Fruit fly (Drosophila melanogaster) whole organism, pupa: ENCODE results near the gene Ugt35A1.

Experiments used
- CG13204 ChIP-seq: fragments of 200-800 bp; sonication (Bioruptor generic); optimal IDR thresholded peaks from 2 replicates; lab custom pipeline; 2018; ENCODE audit warnings: missing biosample characterization, mild to moderate bottlenecking, missing genetic modification characterization, moderate library complexity
- CG17806 ChIP-seq: fragments of 200-800 bp; sonication (Bioruptor generic); optimal IDR thresholded peaks from 2 replicates; lab custom pipeline; 2018; ENCODE audit warnings: missing biosample characterization, mild to moderate bottlenecking, missing genetic modification characterization, moderate library complexity
- CG34367 ChIP-seq: fragments of 200-800 bp; sonication (Bioruptor generic); optimal IDR thresholded peaks from 2 replicates; lab custom pipeline; 2018; ENCODE audit warnings: missing biosample characterization, mild to moderate bottlenecking, missing genetic modification characterization
- CG4496 ChIP-seq: fragments of 200-800 bp; sonication (Bioruptor generic); IDR thresholded peaks from 3 replicates; pipeline ENCODE4 v1.3.6; 2022; ENCODE audit warnings: missing biosample characterization, missing genetic modification characterization
- CG8301 ChIP-seq: fragments of 200-800 bp; sonication (Bioruptor generic); optimal IDR thresholded peaks from 2 replicates; lab custom pipeline; 2018; ENCODE audit warnings: missing biosample characterization, mild to moderate bottlenecking, missing genetic modification characterization
- D1 ChIP-seq: fragments of 200-800 bp; sonication (Bioruptor generic); optimal IDR thresholded peaks from 2 replicates; lab custom pipeline; 2018; ENCODE audit warnings: missing biosample characterization, mild to moderate bottlenecking, missing genetic modification characterization, moderate library complexity
- Pif1A ChIP-seq: fragments of 200-800 bp; sonication (Bioruptor generic); optimal IDR thresholded peaks from 3 replicates; lab custom pipeline; 2016; ENCODE audit warnings: missing biosample characterization, missing genetic modification characterization
- gl ChIP-seq: fragments of 200-800 bp; sonication (Bioruptor generic); optimal IDR thresholded peaks from 2 replicates; lab custom pipeline; 2018; ENCODE audit warnings: missing biosample characterization, mild to moderate bottlenecking, missing genetic modification characterization

- TF ChIP-seq CG4496 (GFP tag; lab: Robert Waterston, UW) (no peak), CG34367 (tag; lab: Kevin White, UChicago) (no peak), CG17806 (tag; lab: Kevin White, UChicago) (no peak), CG13204 (no peak), CG8301 (tag; lab: Kevin White, UChicago) (no peak), D1 (tag; lab: Kevin White, UChicago) (no peak), gl (tag; lab: Kevin White, UChicago) (no peak), Pif1A (GFP tag; lab: Kevin White, UChicago) (no peak)
Measured at dm6 chr3R:11136877-11137276, 35.6 kb downstream of the Ugt35A1 start, which contains the start of gene mAcon2.
